Worm (Caenorhabditis elegans) whole organism, young adult: ENCODE data around the gene mut-14.
"Not testable (repeated sequence)": the region's sequence is repeated elsewhere in the genome, so short reads cannot be mapped to it uniquely, and the experiment has no call there.

Experiments
- B0336.3 ChIP-seq: fragments of 200-800 bp; sonication (Bioruptor generic); IDR thresholded peaks from 2 replicates; pipeline ENCODE4 v1.3.6; 2022; ENCODE audit warnings: missing genetic modification characterization, missing compliant biosample characterization
- F10E7.11 ChIP-seq: sonication (generic microtip); optimal IDR thresholded peaks from 2 replicates; lab custom pipeline; 2017; ENCODE audit warnings: mild to moderate bottlenecking, missing genetic modification characterization, moderate library complexity, missing compliant biosample characterization
- F22D6.2 ChIP-seq: sonication (generic microtip); optimal IDR thresholded peaks from 2 replicates; lab custom pipeline; 2016; ENCODE audit warnings: mild to moderate bottlenecking, missing genetic modification characterization, missing compliant biosample characterization
- F33H1.4 ChIP-seq: fragments of 200-800 bp; sonication (Bioruptor generic); IDR thresholded peaks from 2 replicates; pipeline ENCODE4 v1.3.6; 2022; ENCODE audit warnings: missing genetic modification reagents, missing genetic modification characterization, missing compliant biosample characterization
- F39B2.1 ChIP-seq: fragments of 200-800 bp; sonication (Bioruptor generic); IDR thresholded peaks from 2 replicates; pipeline ENCODE4 v1.3.6; 2022; ENCODE audit warnings: missing genetic modification reagents, missing genetic modification characterization, missing compliant biosample characterization
- Y53F4B.3 ChIP-seq: fragments of 200-800 bp; sonication (Bioruptor generic); IDR thresholded peaks from 2 replicates; pipeline ENCODE4 v1.3.6; 2022; ENCODE audit warnings: missing genetic modification reagents, missing genetic modification characterization, missing compliant biosample characterization
- akir-1 ChIP-seq: fragments of 200-800 bp; sonication (Bioruptor generic); optimal IDR thresholded peaks from 2 replicates; lab custom pipeline; 2018; ENCODE audit warnings: mild to moderate bottlenecking, missing genetic modification characterization, moderate library complexity, missing compliant biosample characterization
- aptf-3 ChIP-seq: fragments of 200-800 bp; sonication (Bioruptor generic); IDR thresholded peaks from 2 replicates; pipeline ENCODE4 v1.3.6; 2022; ENCODE audit warnings: missing genetic modification characterization, missing compliant biosample characterization
- attf-5 ChIP-seq: fragments of 200-800 bp; sonication (Bioruptor generic); optimal IDR thresholded peaks from 2 replicates; lab custom pipeline; 2018; ENCODE audit warnings: mild to moderate bottlenecking, missing genetic modification characterization, missing compliant biosample characterization
- bed-2 ChIP-seq: fragments of 200-800 bp; sonication (Bioruptor generic); IDR thresholded peaks from 2 replicates; pipeline ENCODE4 v1.3.6; 2022; ENCODE audit warnings: missing genetic modification reagents, missing genetic modification characterization, missing compliant biosample characterization
- ceh-100 ChIP-seq: fragments of 200-800 bp; sonication (Bioruptor generic); IDR thresholded peaks from 2 replicates; pipeline ENCODE4 v1.3.6; 2022; ENCODE audit warnings: missing genetic modification reagents, missing genetic modification characterization, missing compliant biosample characterization
- ceh-27 ChIP-seq: fragments of 200-800 bp; sonication (Bioruptor generic); optimal IDR thresholded peaks from 2 replicates; lab custom pipeline; 2018; ENCODE audit warnings: mild to moderate bottlenecking, missing genetic modification characterization, moderate library complexity, missing compliant biosample characterization
- efl-1 ChIP-seq: fragments of 150-350 bp; optimal IDR thresholded peaks from 2 replicates; lab custom pipeline; 2014; ENCODE audit warnings: missing biosample characterization, missing genetic modification reagents, missing genetic modification characterization
- egl-44 ChIP-seq: fragments of 200-800 bp; sonication (Bioruptor generic); IDR thresholded peaks from 2 replicates; pipeline ENCODE4 v1.3.6; 2022; ENCODE audit warnings: missing genetic modification reagents, missing genetic modification characterization, missing compliant biosample characterization
- ekl-4 ChIP-seq: fragments of 200-800 bp; sonication (Bioruptor generic); IDR thresholded peaks from 2 replicates; pipeline ENCODE4 v1.3.6; 2022; ENCODE audit warnings: missing genetic modification reagents, missing genetic modification characterization, missing compliant biosample characterization
- ets-4 ChIP-seq: fragments of 200-800 bp; sonication (Bioruptor generic); optimal IDR thresholded peaks from 2 replicates; lab custom pipeline; 2018; ENCODE audit warnings: mild to moderate bottlenecking, missing genetic modification characterization, missing compliant biosample characterization
- fkh-3 ChIP-seq: sonication (generic microtip); optimal IDR thresholded peaks from 2 replicates; lab custom pipeline; 2016; ENCODE audit warnings: mild to moderate bottlenecking, missing genetic modification characterization, missing compliant biosample characterization
- hmg-1.2 ChIP-seq: fragments of 200-800 bp; sonication (Bioruptor generic); IDR thresholded peaks from 2 replicates; pipeline ENCODE4 v1.3.6; 2022; ENCODE audit warnings: missing genetic modification reagents, missing genetic modification characterization, missing compliant biosample characterization
- lin-35 ChIP-seq, 3 experiments: fragments of 150-350 bp in 2 of 3; sonication (generic microtip) in 1 of 3; optimal IDR thresholded peaks; 2 replicates each; lab custom pipeline; 2014 to 2018; ENCODE audit warnings: missing biosample characterization in 3 of 3, missing genetic modification characterization in 3 of 3, missing genetic modification reagents in 3 of 3
- lin-40 ChIP-seq: sonication (generic microtip); optimal IDR thresholded peaks from 2 replicates; lab custom pipeline; 2016; ENCODE audit warnings: missing genetic modification characterization, mild to moderate bottlenecking, missing compliant biosample characterization, missing genotype, missing genetic modification reagents
- lin-54 ChIP-seq: fragments of 200-800 bp; sonication (Bioruptor generic); optimal IDR thresholded peaks from 2 replicates; lab custom pipeline; 2018; ENCODE audit warnings: mild to moderate bottlenecking, missing genetic modification characterization, missing compliant biosample characterization
- lir-1 ChIP-seq: fragments of 200-800 bp; sonication (Bioruptor generic); conservative IDR thresholded peaks from 2 replicates; pipeline ENCODE4 v1.3.6; 2022; ENCODE audit warnings: missing genetic modification reagents, missing genetic modification characterization, missing compliant biosample characterization
- lsl-1 ChIP-seq: fragments of 200-800 bp; sonication (Bioruptor generic); optimal IDR thresholded peaks from 2 replicates; lab custom pipeline; 2018; ENCODE audit warnings: mild to moderate bottlenecking, missing genetic modification characterization, moderate library complexity, missing compliant biosample characterization
- lsy-27 ChIP-seq: sonication (generic microtip); optimal IDR thresholded peaks from 2 replicates; lab custom pipeline; 2017; ENCODE audit warnings: missing genetic modification characterization, mild to moderate bottlenecking, missing compliant biosample characterization, antibody characterized with exemption, missing genotype, borderline replicate concordance; ENCODE audit not compliant: insufficient read depth
- madf-3 ChIP-seq: fragments of 200-800 bp; sonication (Bioruptor generic); IDR thresholded peaks from 2 replicates; pipeline ENCODE4 v1.3.6; 2022; ENCODE audit warnings: missing genetic modification reagents, missing genetic modification characterization, missing compliant biosample characterization
- madf-6 ChIP-seq: fragments of 200-800 bp; sonication (Bioruptor generic); IDR thresholded peaks from 2 replicates; pipeline ENCODE4 v1.3.6; 2022; ENCODE audit warnings: missing genetic modification reagents, missing genetic modification characterization, missing compliant biosample characterization
- madf-8 ChIP-seq: fragments of 200-800 bp; sonication (Bioruptor generic); conservative IDR thresholded peaks from 2 replicates; pipeline ENCODE4 v1.3.6; 2022; ENCODE audit warnings: missing genetic modification reagents, missing genetic modification characterization, missing compliant biosample characterization
- mcd-1 ChIP-seq: fragments of 200-800 bp; sonication (Bioruptor generic); IDR thresholded peaks from 2 replicates; pipeline ENCODE4 v1.3.6; 2022; ENCODE audit warnings: missing genetic modification reagents, missing genetic modification characterization, missing compliant biosample characterization
- nhr-120 ChIP-seq: fragments of 200-800 bp; sonication (Bioruptor generic); IDR thresholded peaks from 2 replicates; pipeline ENCODE4 v1.3.6; 2022; ENCODE audit warnings: missing genetic modification characterization, missing compliant biosample characterization
- nhr-80 ChIP-seq: sonication (generic microtip); optimal IDR thresholded peaks from 2 replicates; lab custom pipeline; 2016; ENCODE audit warnings: missing genetic modification characterization, missing compliant biosample characterization
- pbrm-1 ChIP-seq: fragments of 200-800 bp; sonication (Bioruptor generic); IDR thresholded peaks from 2 replicates; pipeline ENCODE4 v1.3.6; 2022; ENCODE audit warnings: missing genetic modification reagents, missing genetic modification characterization, missing compliant biosample characterization
- pha-4 ChIP-seq: fragments of 150-350 bp; sonication (generic microtip); optimal IDR thresholded peaks from 2 replicates; lab custom pipeline; 2014; ENCODE audit warnings: missing biosample characterization, missing genetic modification reagents, missing genetic modification characterization
- tlf-1 ChIP-seq: fragments of 200-800 bp; sonication (Bioruptor generic); optimal IDR thresholded peaks from 2 replicates; lab custom pipeline; 2018; ENCODE audit warnings: mild to moderate bottlenecking, missing genetic modification characterization, missing compliant biosample characterization
- xnd-1 ChIP-seq: sonication (generic microtip); optimal IDR thresholded peaks from 2 replicates; lab custom pipeline; 2016; ENCODE audit warnings: missing genotype, missing genetic modification reagents, missing genetic modification characterization, missing compliant biosample characterization
- ztf-22 ChIP-seq: fragments of 200-800 bp; sonication (Bioruptor generic); optimal IDR thresholded peaks from 2 replicates; lab custom pipeline; 2018; ENCODE audit warnings: mild to moderate bottlenecking, missing genetic modification characterization, moderate library complexity, missing compliant biosample characterization

Gene mut-14

ce11 chrV:5666036-5666729 lies 5.7 kb upstream of the mut-14 start, which contains the start of gene C14C11.7:
C14C11.7 (minus strand) TSS chrV:5666086.
- TF ChIP-seq lsl-1 (GFP tag; lab: Kevin White, UChicago): peak; percentile 83
- no peak for TF ChIP-seq F22D6.2 (tag; lab: Kevin White, UChicago)
- TF ChIP-seq xnd-1 (tag; lab: Kevin White, UChicago): peak; percentile 63
- peak; percentile 35; the same call in 1 of the 2 replicates for TF ChIP-seq madf-8 (GFP tag; lab: Robert Waterston, UW)
- peak; percentile 82 for TF ChIP-seq madf-6 (GFP tag; lab: Robert Waterston, UW)
- TF ChIP-seq efl-1 (GFP tag; lab: Kevin White, UChicago): peak; percentile 50
- TF ChIP-seq mcd-1 (GFP tag; lab: Robert Waterston, UW): no peak
- no peak for TF ChIP-seq F39B2.1 (GFP tag; lab: Robert Waterston, UW)
- TF ChIP-seq F33H1.4 (GFP tag; lab: Robert Waterston, UW): peak; percentile 81

- TF ChIP-seq lin-54 (GFP tag; lab: Kevin White, UChicago); madf-6 (GFP tag; lab: Robert Waterston, UW); B0336.3 (GFP tag; lab: Robert Waterston, UW): not testable (repeated sequence)
Observed at ce11 chrV:5663317-5663716, 2.8 kb upstream of the mut-14 start, which contains the start of gene C14C11.1. C14C11.1 (plus strand) TSS chrV:5663617.

ce11 chrV:5653990-5654499 lies 6.5 kb downstream of the mut-14 start, which contains the start of gene hex-2:
hex-2 (plus strand) TSS chrV:5654449.
- TF ChIP-seq akir-1: no peak
- TF ChIP-seq nhr-80: peak; percentile 29
- no peak for TF ChIP-seq ceh-100 (GFP tag; lab: Robert Waterston, UW)
- TF ChIP-seq, all 124 proteins: peak for 1

- no peak for TF ChIP-seq fkh-3 (tag; lab: Kevin White, UChicago)
- TF ChIP-seq nhr-120: no peak
- TF ChIP-seq lsy-27 (tag; lab: Kevin White, UChicago): no peak
- no peak for TF ChIP-seq ztf-22 (GFP tag; lab: Kevin White, UChicago)
- TF ChIP-seq aptf-3: no peak
- no peak for TF ChIP-seq madf-3 (GFP tag; lab: Robert Waterston, UW)
- no peak for TF ChIP-seq hmg-1.2
- TF ChIP-seq lin-40 (tag; lab: Kevin White, UChicago): no peak
- TF ChIP-seq xnd-1 (tag; lab: Kevin White, UChicago): no peak
- TF ChIP-seq pha-4 (tag; lab: Kevin White, UChicago): no peak
- no peak for TF ChIP-seq ceh-27 (GFP tag; lab: Kevin White, UChicago)
Observed at ce11 chrV:5651905-5652304, 8.6 kb downstream of the mut-14 start.

ce11 chrV:5647359-5647758 lies 13.1 kb downstream of the mut-14 start, which contains the start of gene C14C11.4:
C14C11.4 (plus strand) TSS chrV:5647610.
- TF ChIP-seq Y53F4B.3 (GFP tag; lab: Robert Waterston, UW): no peak
- no peak for TF ChIP-seq F10E7.11 (tag; lab: Kevin White, UChicago)
- no peak for TF ChIP-seq aptf-3
- peak; percentile 39 for TF ChIP-seq ets-4
- no peak for TF ChIP-seq ekl-4
- TF ChIP-seq B0336.3 (GFP tag; lab: Robert Waterston, UW): no peak
- TF ChIP-seq lir-1 (GFP tag; lab: Robert Waterston, UW): no peak
- no peak for TF ChIP-seq lin-35 (GFP tag; optimal IDR thresholded peaks at IDR 0.05; lab: Kevin White, UChicago)
- TF ChIP-seq attf-5: no peak
- peak; percentile 86 for TF ChIP-seq nhr-80
- TF ChIP-seq pbrm-1: no peak
- no peak for TF ChIP-seq egl-44 (GFP tag; lab: Robert Waterston, UW)
- no peak for TF ChIP-seq bed-2 (GFP tag; lab: Robert Waterston, UW)
- TF ChIP-seq tlf-1: no peak
- TF ChIP-seq, all 124 proteins: peak for 2
